Fruit fly (Drosophila melanogaster) whole organism, adult: ENCODE results near the gene PGAP2.

Experiments used
- CG11617 ChIP-seq: fragments of 200-800 bp; sonication (Bioruptor generic); optimal IDR thresholded peaks from 2 replicates; lab custom pipeline; 2017; ENCODE audit warnings: mild to moderate bottlenecking, missing biosample characterization, missing genetic modification reagents, missing genetic modification characterization
- CG12768 ChIP-seq: fragments of 200-800 bp; sonication (Bioruptor generic); optimal IDR thresholded peaks from 2 replicates; lab custom pipeline; 2017; ENCODE audit warnings: missing biosample characterization, missing genetic modification characterization, mild to moderate bottlenecking, moderate library complexity, missing genetic modification reagents
- CG14711 ChIP-seq: fragments of 200-800 bp; sonication (Bioruptor generic); optimal IDR thresholded peaks from 2 replicates; lab custom pipeline; 2018; ENCODE audit warnings: missing biosample characterization, mild to moderate bottlenecking, missing genetic modification characterization, moderate library complexity
- CG1620 ChIP-seq: fragments of 200-800 bp; sonication (Bioruptor generic); optimal IDR thresholded peaks from 2 replicates; lab custom pipeline; 2016; ENCODE audit warnings: missing biosample characterization, missing genetic modification characterization
- CG33017 ChIP-seq: fragments of 200-800 bp; sonication (Bioruptor generic); optimal IDR thresholded peaks from 2 replicates; lab custom pipeline; 2018; ENCODE audit warnings: missing biosample characterization, mild to moderate bottlenecking, missing genetic modification characterization, moderate library complexity
- CG5204 ChIP-seq: fragments of 200-800 bp; sonication (Bioruptor generic); optimal IDR thresholded peaks from 2 replicates; lab custom pipeline; 2016; ENCODE audit warnings: missing biosample characterization, missing genetic modification characterization
- CG7045 ChIP-seq: fragments of 200-800 bp; sonication (Bioruptor generic); optimal IDR thresholded peaks from 2 replicates; lab custom pipeline; 2017; ENCODE audit warnings: missing biosample characterization, mild to moderate bottlenecking, missing genetic modification characterization
- CG7101 ChIP-seq: fragments of 200-800 bp; sonication (Bioruptor generic); optimal IDR thresholded peaks from 2 replicates; lab custom pipeline; 2018; ENCODE audit warnings: missing biosample characterization, mild to moderate bottlenecking, missing genetic modification characterization, moderate library complexity
- Clk ChIP-seq: fragments of 200-800 bp; sonication (Bioruptor generic); optimal IDR thresholded peaks from 2 replicates; lab custom pipeline; 2017; ENCODE audit warnings: missing biosample characterization, missing genetic modification characterization
- Crg-1 ChIP-seq: fragments of 200-800 bp; sonication (Bioruptor generic); optimal IDR thresholded peaks from 2 replicates; lab custom pipeline; 2016; ENCODE audit warnings: missing biosample characterization, missing genetic modification characterization
- Hr96 ChIP-seq: fragments of 200-800 bp; sonication (Bioruptor generic); optimal IDR thresholded peaks from 2 replicates; lab custom pipeline; 2016; ENCODE audit warnings: missing biosample characterization, missing genetic modification characterization
- Mnt ChIP-seq: fragments of 200-800 bp; sonication (Bioruptor generic); optimal IDR thresholded peaks from 2 replicates; lab custom pipeline; 2016; ENCODE audit warnings: missing biosample characterization, mild to moderate bottlenecking, missing genetic modification characterization
- bab1 ChIP-seq: fragments of 200-800 bp; sonication (Bioruptor generic); optimal IDR thresholded peaks from 3 replicates; lab custom pipeline; 2019; ENCODE audit warnings: missing biosample characterization, mild to moderate bottlenecking, missing genetic modification characterization, moderate library complexity
- cic ChIP-seq: fragments of 200-800 bp; sonication (Bioruptor generic); optimal IDR thresholded peaks from 2 replicates; lab custom pipeline; 2017; ENCODE audit warnings: missing biosample characterization, mild to moderate bottlenecking, missing genetic modification characterization, moderate library complexity
- cnc ChIP-seq, 2 experiments: fragments of >200 bp; optimal IDR thresholded peaks; 2 replicates each; lab custom pipeline; 2017
- kay ChIP-seq: fragments of 200-800 bp; sonication (Bioruptor generic); peaks from one replicate; lab custom pipeline; 2016; ENCODE audit warnings: missing biosample characterization, missing genetic modification characterization, borderline replicate concordance
- ovo ChIP-seq: fragments of 200-800 bp; sonication (Bioruptor generic); optimal IDR thresholded peaks from 2 replicates; lab custom pipeline; 2016; ENCODE audit warnings: missing biosample characterization, missing genetic modification characterization
- pad ChIP-seq: fragments of 200-800 bp; sonication (Bioruptor generic); optimal IDR thresholded peaks from 3 replicates; lab custom pipeline; 2017; ENCODE audit warnings: missing biosample characterization, missing genetic modification characterization, mild to moderate bottlenecking, moderate library complexity, missing genetic modification reagents
- tj ChIP-seq: fragments of 200-800 bp; sonication (Bioruptor generic); optimal IDR thresholded peaks from 3 replicates; lab custom pipeline; 2017; ENCODE audit warnings: missing biosample characterization, mild to moderate bottlenecking, missing genetic modification characterization, moderate library complexity
- toe ChIP-seq: fragments of 200-800 bp; sonication (Bioruptor generic); optimal IDR thresholded peaks from 2 replicates; lab custom pipeline; 2016; ENCODE audit warnings: missing biosample characterization, missing genetic modification characterization

PGAP2 gene

DNA sequence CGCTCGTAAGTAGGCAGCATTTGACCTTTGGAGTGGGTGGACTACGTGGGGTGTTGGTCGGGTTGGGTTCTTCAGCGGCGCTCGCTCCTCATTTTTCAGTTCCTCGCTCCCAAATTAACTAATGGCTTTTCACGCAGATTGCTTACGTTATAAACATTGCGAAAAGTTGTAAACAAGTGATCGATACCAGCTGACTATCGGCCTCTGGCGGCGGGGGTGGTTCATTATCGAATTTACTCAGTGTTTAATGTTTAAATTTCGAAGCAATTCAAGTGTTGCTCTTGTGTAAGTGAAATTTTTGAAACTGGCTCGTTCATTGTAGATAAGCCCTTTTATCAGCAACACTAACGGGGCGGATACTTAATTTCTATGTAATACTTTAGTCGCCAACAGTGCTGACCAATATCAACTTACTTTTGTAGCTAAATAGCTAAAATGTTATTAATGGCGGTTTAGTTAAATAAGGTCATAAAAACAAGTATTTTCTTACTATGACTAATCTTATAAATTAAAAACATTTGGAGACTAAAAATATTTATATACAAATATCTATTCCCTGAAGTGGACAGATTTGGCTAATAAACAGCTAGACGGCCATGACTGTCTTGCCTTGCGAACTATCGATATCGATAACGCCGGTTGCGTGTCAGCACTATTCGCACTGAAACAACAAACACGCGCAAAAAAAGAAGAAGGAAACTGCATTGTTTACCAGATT lies at the start of gene PGAP2, which contains the start of gene Clp:
Gene PGAP2, minus strand, starts transcription at position 194 of the 718 bp plus-strand sequence.
Gene Clp, plus strand, starts transcription at position 650 of the 718 bp plus-strand sequence.
- TF ChIP-seq toe (GFP tag; lab: Kevin White, UChicago) (peak; percentile 86), Clk (GFP tag; lab: Kevin White, UChicago) (peak; percentile 42), ovo (GFP tag; lab: Kevin White, UChicago) (no peak), kay (GFP tag; lab: Kevin White, UChicago) (no peak), CG7045 (GFP tag; lab: Kevin White, UChicago) (peak; percentile 59), bab1 (GFP tag; lab: Kevin White, UChicago) (peak; percentile 53), pad (peak; percentile 55), CG11617 (GFP tag; lab: Kevin White, UChicago) (peak; percentile 78), cic (GFP tag; lab: Kevin White, UChicago) (peak; percentile 21), tj (GFP tag; lab: Kevin White, UChicago) (peak; percentile 79), CG1620 (peak; percentile 71), CG33017 (peak; percentile 46), Hr96 (GFP tag; lab: Kevin White, UChicago) (peak; percentile 60), cnc (optimal IDR thresholded peaks at IDR 0.05; lab: Kevin White, UChicago) (no peak), CG12768 (GFP tag; lab: Kevin White, UChicago) (peak; percentile 41), CG5204 (no peak), Crg-1 (peak; percentile 66), CG7101 (tag; lab: Kevin White, UChicago) (peak; percentile 75), CG14711 (tag; lab: Kevin White, UChicago) (peak; percentile 68), Mnt (peak; percentile 64)

DNA sequence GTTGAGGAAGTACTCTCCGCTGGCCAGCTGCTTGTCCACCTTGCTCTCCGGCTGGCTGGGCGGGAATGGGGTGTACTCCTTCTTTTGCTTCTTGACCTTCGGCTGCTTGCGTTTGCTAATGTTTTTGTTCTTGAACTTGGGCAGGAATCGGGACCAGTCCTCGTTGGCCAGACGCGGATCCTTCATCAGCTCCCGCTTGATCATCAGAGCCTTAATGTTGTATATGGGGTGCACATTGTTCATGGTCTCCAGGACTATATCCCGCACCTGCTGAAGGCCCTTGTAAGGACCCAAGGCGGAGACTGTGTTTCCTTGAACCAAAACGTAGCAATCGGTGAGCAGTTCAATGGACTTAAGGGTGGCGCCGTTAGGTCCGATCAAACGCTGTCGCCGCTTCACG lies 49.7 kb upstream of the PGAP2 start:
- TF ChIP-seq cic (GFP tag; lab: Kevin White, UChicago) (no peak), Mnt (no peak), ovo (GFP tag; lab: Kevin White, UChicago) (no peak), CG11617 (GFP tag; lab: Kevin White, UChicago) (no peak), CG33017 (no peak), tj (GFP tag; lab: Kevin White, UChicago) (no peak), bab1 (GFP tag; lab: Kevin White, UChicago) (no peak), Crg-1 (no peak), cnc (optimal IDR thresholded peaks at IDR 0.05; lab: Kevin White, UChicago) (no peak)

DNA sequence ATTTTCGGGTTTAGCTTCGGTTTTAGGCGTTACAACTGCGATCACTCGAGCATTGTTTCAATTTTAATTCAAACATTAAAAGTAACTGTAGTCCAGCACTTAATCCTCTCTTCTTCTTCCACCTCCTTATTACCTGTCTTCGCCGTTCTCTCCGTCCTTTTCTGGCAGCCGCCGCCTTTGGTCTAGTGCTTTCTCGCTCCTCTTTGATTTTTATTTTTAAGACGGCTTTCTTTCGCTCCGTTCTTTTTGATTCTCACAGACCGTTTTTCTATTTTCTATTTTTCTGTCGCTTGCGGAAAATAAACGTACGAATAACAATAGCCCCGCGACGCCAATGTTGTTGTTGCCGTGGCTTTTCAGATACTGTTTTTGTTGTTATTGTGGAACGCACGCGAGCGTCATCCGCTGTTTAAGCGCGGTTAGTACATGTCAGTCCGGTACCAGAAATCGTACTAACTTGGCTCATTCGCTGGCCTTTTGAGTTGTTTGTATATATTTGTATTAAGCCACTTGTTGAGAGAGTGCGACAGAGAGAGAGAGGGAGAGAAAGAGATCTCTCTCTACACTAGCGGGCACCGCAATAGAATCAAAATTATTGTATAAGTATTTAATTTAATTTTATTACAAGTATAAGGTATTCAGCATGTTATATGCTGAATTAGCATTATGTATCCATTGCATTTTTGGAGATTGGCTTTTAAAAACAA lies 48.7 kb upstream of the PGAP2 start, which contains the start of gene aru:
Gene aru, minus strand, starts transcription at position 456 of the 707 bp plus-strand sequence.
- TF ChIP-seq CG7045 (GFP tag; lab: Kevin White, UChicago) = no peak
- no peak for TF ChIP-seq Hr96 (GFP tag; lab: Kevin White, UChicago)
- TF ChIP-seq toe (GFP tag; lab: Kevin White, UChicago) = no peak
- peak; percentile 50 for TF ChIP-seq Mnt
- no peak for TF ChIP-seq cic (GFP tag; lab: Kevin White, UChicago)
- TF ChIP-seq CG5204 = no peak
- TF ChIP-seq CG11617 (GFP tag; lab: Kevin White, UChicago) = no peak
- TF ChIP-seq CG12768 (GFP tag; lab: Kevin White, UChicago) = no peak
- TF ChIP-seq CG33017 = no peak
- TF ChIP-seq Crg-1 = no peak
- TF ChIP-seq tj (GFP tag; lab: Kevin White, UChicago) = peak; percentile 10
- TF ChIP-seq kay (GFP tag; lab: Kevin White, UChicago) = no peak
- no peak for TF ChIP-seq pad
- no peak for TF ChIP-seq CG7101 (tag; lab: Kevin White, UChicago)
- TF ChIP-seq CG1620 = peak; percentile 25
- no peak for TF ChIP-seq ovo (GFP tag; lab: Kevin White, UChicago)
- peak; percentile 41 for TF ChIP-seq bab1 (GFP tag; lab: Kevin White, UChicago)
- TF ChIP-seq cnc (optimal IDR thresholded peaks at IDR 0.05; lab: Kevin White, UChicago) = no peak
- TF ChIP-seq Clk (GFP tag; lab: Kevin White, UChicago) = no peak
- peak; percentile 15 for TF ChIP-seq CG14711 (tag; lab: Kevin White, UChicago)

DNA sequence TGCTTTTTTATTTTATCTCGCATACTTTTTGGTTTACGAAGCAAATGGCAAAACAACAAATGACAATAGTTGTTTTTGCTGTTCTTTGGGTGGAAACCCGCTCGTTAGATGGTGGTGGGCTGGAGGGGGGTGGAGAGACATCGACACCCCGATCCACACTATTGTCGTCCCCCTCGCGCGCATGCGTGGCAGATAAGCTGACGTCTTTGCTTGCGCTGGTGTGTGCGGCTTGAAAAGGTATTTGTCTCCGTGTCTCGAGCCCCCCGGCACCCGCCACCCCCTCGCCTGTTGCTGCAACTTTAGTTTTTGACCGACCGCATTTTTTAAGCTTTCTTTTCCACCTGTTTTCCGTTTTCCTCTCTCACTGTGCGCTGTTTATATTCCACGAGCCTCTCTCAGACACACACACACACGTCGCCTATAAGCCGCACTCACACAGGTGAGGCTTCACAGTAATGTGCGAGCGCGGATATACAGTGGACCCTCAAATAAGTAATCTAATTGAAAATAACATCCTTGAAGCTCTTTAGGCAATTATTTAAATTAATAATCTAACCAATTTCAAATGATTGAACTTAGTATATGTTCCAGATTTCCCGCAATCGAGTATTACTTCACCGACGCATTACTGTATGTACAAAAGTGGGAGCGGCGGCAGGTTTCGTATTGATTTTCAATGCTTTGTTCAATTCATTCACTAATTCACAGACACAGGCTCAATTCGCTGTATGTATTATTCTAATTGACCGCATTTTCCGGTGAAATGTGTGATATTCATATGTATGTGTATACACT lies 47.8 kb upstream of the PGAP2 start:
- TF ChIP-seq CG12768 (GFP tag; lab: Kevin White, UChicago) (peak; percentile 98), ovo (GFP tag; lab: Kevin White, UChicago) (peak; percentile 49), CG14711 (tag; lab: Kevin White, UChicago) (peak; percentile 93), kay (GFP tag; lab: Kevin White, UChicago) (no peak), Crg-1 (peak; percentile 97), CG7045 (GFP tag; lab: Kevin White, UChicago) (peak; percentile 94), CG5204 (peak; percentile 96), tj (GFP tag; lab: Kevin White, UChicago) (peak; percentile 65), Hr96 (GFP tag; lab: Kevin White, UChicago) (peak; percentile 95), cnc (optimal IDR thresholded peaks at IDR 0.05; lab: Kevin White, UChicago) (no peak), Mnt (peak; percentile 90), CG33017 (peak; percentile 98), bab1 (GFP tag; lab: Kevin White, UChicago) (peak; percentile 98), CG11617 (GFP tag; lab: Kevin White, UChicago) (peak; percentile 94), CG1620 (peak; percentile 98), cic (GFP tag; lab: Kevin White, UChicago) (peak; percentile 98), toe (GFP tag; lab: Kevin White, UChicago) (peak; percentile 97), pad (peak; percentile 89), Clk (GFP tag; lab: Kevin White, UChicago) (peak; percentile 94), CG7101 (tag; lab: Kevin White, UChicago) (peak; percentile 98)
